Worm (Caenorhabditis elegans) whole organism, L4 larva: ENCODE measurements around the gene kqt-2.

Experiments used
- ama-1 ChIP-seq: fragments of 150-350 bp; optimal IDR thresholded peaks from 2 replicates; lab custom pipeline; 2014; ENCODE audit warnings: inconsistent platforms, mixed read lengths
- ceh-62 ChIP-seq: sonication (generic microtip); optimal IDR thresholded peaks from 2 replicates; lab custom pipeline; 2017; ENCODE audit warnings: missing biosample characterization, missing genetic modification characterization
- nhr-11 ChIP-seq: fragments of 150-350 bp; optimal IDR thresholded peaks from 2 replicates; lab custom pipeline; 2014; ENCODE audit warnings: missing biosample characterization, missing genetic modification characterization
- nhr-111 ChIP-seq: fragments of 200-800 bp; sonication (Bioruptor generic); optimal IDR thresholded peaks from 2 replicates; lab custom pipeline; 2018; ENCODE audit warnings: mild to moderate bottlenecking, missing genetic modification characterization, missing compliant biosample characterization

ce11 chrX:8200206-8200605 is 46.0 kb downstream of the kqt-2 start:
- TF ChIP-seq nhr-11 (tag; lab: Kevin White, UChicago) (no peak), ama-1 (no peak), nhr-111 (GFP tag; lab: Kevin White, UChicago) (no peak), ceh-62 (tag; lab: Kevin White, UChicago) (no peak)
